Worm (Caenorhabditis elegans): ENCODE results near the gene txt-8.

DNA sequence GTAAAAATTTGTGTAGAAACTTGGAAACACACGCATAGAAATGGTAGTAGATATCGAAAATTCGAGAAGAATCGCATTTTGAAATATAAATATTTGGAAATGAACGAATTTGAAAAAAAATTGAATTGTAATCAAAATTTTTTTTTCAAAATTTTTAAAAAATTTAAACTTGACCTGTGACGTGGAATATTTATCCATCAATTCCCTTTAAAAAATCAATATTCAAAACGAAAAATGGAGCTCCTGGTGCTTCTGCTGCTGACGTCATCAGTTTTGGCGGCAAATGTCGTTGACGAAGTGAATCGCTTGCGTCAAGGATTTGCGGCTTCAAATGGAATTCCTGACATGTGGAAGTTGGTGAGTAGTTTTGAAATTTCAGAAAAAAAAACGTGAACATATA lies 25.1 kb upstream of the txt-8 start, which contains the start of the genes Y51A2B.4 and Y51A2B.5:
- TF ChIP-seq lin-11 (tag; optimal IDR thresholded peaks at IDR 0.05) (no peak), pha-4 (tag; optimal IDR thresholded peaks at IDR 0.05) (no peak), ets-4 (tag; optimal IDR thresholded peaks at IDR 0.05) (no peak), pqm-1 (tag; optimal IDR thresholded peaks at IDR 0.05) (no peak), ceh-24 (tag; optimal IDR thresholded peaks at IDR 0.05) (no peak)

Data from whole organism, late embryonic.